Worm (Caenorhabditis elegans) whole organism, dauer: ENCODE results near the gene T05D4.5.

Experiments
- unc-62 ChIP-seq: sonication (generic microtip); optimal IDR thresholded peaks from 2 replicates; lab custom pipeline; 2017; ENCODE audit warnings: missing biosample characterization, missing genetic modification reagents, missing genetic modification characterization

The T05D4.5 gene

ce11 chrIII:13564929-13565328 lies 15.7 kb upstream of the T05D4.5 start, which contains the start of gene aldo-1:
Gene aldo-1, minus strand, starts transcription at chrIII:13564937.
- no peak for TF ChIP-seq unc-62 (GFP tag; lab: Kevin White, UChicago)

- no peak for TF ChIP-seq unc-62 (GFP tag; lab: Kevin White, UChicago)
These were observed 14.7 kb upstream of the T05D4.5 start for ce11 chrIII:13565972-13566371.

ce11 chrIII:13570347-13570746 lies 10.3 kb upstream of the T05D4.5 start, which contains the start of gene exc-12:
Gene exc-12, minus strand, starts transcription at chrIII:13570447.
- TF ChIP-seq unc-62 (GFP tag; lab: Kevin White, UChicago), result no peak

ce11 chrIII:13575610-13576232 lies 4.9 kb upstream of the T05D4.5 start, which contains the start of gene osm-7:
Gene osm-7, plus strand, starts transcription at chrIII:13576182.
- TF ChIP-seq unc-62 (GFP tag; lab: Kevin White, UChicago), result no peak

ce11 chrIII:13580076-13580475 lies 562 bp upstream of the T05D4.5 start:
- no peak for TF ChIP-seq unc-62 (GFP tag; lab: Kevin White, UChicago)

- no peak for TF ChIP-seq unc-62 (GFP tag; lab: Kevin White, UChicago)
These were observed 1.1 kb downstream of the T05D4.5 start for ce11 chrIII:13581727-13582126.

ce11 chrIII:13600254-13600653 lies 19.6 kb downstream of the T05D4.5 start:
- TF ChIP-seq unc-62 (GFP tag; lab: Kevin White, UChicago), result no peak

- no peak for TF ChIP-seq unc-62 (GFP tag; lab: Kevin White, UChicago)
These were observed 24.2 kb downstream of the T05D4.5 start for ce11 chrIII:13604834-13605233.

- no peak for TF ChIP-seq unc-62 (GFP tag; lab: Kevin White, UChicago)
These were observed 25.4 kb downstream of the T05D4.5 start, which contains the start of gene act-5 for ce11 chrIII:13606016-13606530. Gene act-5, minus strand, starts transcription at chrIII:13606066.

- TF ChIP-seq unc-62 (GFP tag; lab: Kevin White, UChicago), result no peak
These were observed 26.2 kb downstream of the T05D4.5 start for ce11 chrIII:13606865-13607264.

ce11 chrIII:13607833-13608232 lies 27.2 kb downstream of the T05D4.5 start, which contains the start of gene shpk-1:
Gene shpk-1, plus strand, starts transcription at chrIII:13608020.
- TF ChIP-seq unc-62 (GFP tag; lab: Kevin White, UChicago), result no peak

- no peak for TF ChIP-seq unc-62 (GFP tag; lab: Kevin White, UChicago)
These were observed 33.6 kb downstream of the T05D4.5 start for ce11 chrIII:13614206-13614605.

- TF ChIP-seq unc-62 (GFP tag; lab: Kevin White, UChicago), result no peak
These were observed 34.1 kb downstream of the T05D4.5 start for ce11 chrIII:13614751-13615150.

ce11 chrIII:13615530-13615929 lies 34.9 kb downstream of the T05D4.5 start:
- TF ChIP-seq unc-62 (GFP tag; lab: Kevin White, UChicago), result no peak

- no peak for TF ChIP-seq unc-62 (GFP tag; lab: Kevin White, UChicago)
These were observed 36.2 kb downstream of the T05D4.5 start, which contains the start of gene T12D8.9 for ce11 chrIII:13616793-13617192. Gene T12D8.9, plus strand, starts transcription at chrIII:13617104.

- no peak for TF ChIP-seq unc-62 (GFP tag; lab: Kevin White, UChicago)
These were observed 40.4 kb downstream of the T05D4.5 start for ce11 chrIII:13621012-13621411.

- no peak for TF ChIP-seq unc-62 (GFP tag; lab: Kevin White, UChicago)
These were observed 41.1 kb downstream of the T05D4.5 start for ce11 chrIII:13621717-13622116.
